Fruit fly (Drosophila melanogaster): ENCODE measurements around the gene CG33308.

dm6 chr2L:14802034-14802433 lies at the start of gene CG33308:
- TF ChIP-seq rgr (GFP tag; optimal IDR thresholded peaks at IDR 0.05): no peak
- no peak for TF ChIP-seq jim (GFP tag; optimal IDR thresholded peaks at IDR 0.05)
- TF ChIP-seq Abd-B (GFP tag; optimal IDR thresholded peaks at IDR 0.05): no peak
- TF ChIP-seq brk (GFP tag; optimal IDR thresholded peaks at IDR 0.05): no peak
